Fruit fly (Drosophila melanogaster) whole organism, pupa: ENCODE results near the gene Cad88C.

Experiments
- CG12605 ChIP-seq: fragments of 200-800 bp; sonication (Bioruptor generic); IDR thresholded peaks from 2 replicates; pipeline ENCODE4 v1.3.6; 2022; ENCODE audit warnings: missing biosample characterization, missing genetic modification characterization
- CG14655 ChIP-seq: fragments of 200-800 bp; sonication (Bioruptor generic); optimal IDR thresholded peaks from 3 replicates; lab custom pipeline; 2017; ENCODE audit warnings: mild to moderate bottlenecking, missing biosample characterization, missing genetic modification reagents, missing genetic modification characterization
- CG32121 ChIP-seq: fragments of 200-800 bp; sonication (Bioruptor generic); IDR thresholded peaks from 2 replicates; pipeline ENCODE4 v1.3.6; 2022; ENCODE audit warnings: missing biosample characterization, missing genetic modification characterization
- CG4496 ChIP-seq: fragments of 200-800 bp; sonication (Bioruptor generic); IDR thresholded peaks from 3 replicates; pipeline ENCODE4 v1.3.6; 2022; ENCODE audit warnings: missing biosample characterization, missing genetic modification characterization
- CG8159 ChIP-seq: fragments of 200-800 bp; sonication (Bioruptor generic); optimal IDR thresholded peaks from 3 replicates; lab custom pipeline; 2018; ENCODE audit warnings: missing biosample characterization, mild to moderate bottlenecking, missing genetic modification characterization, moderate library complexity
- CG9948 ChIP-seq: fragments of 200-800 bp; sonication (Bioruptor generic); optimal IDR thresholded peaks from 2 replicates; lab custom pipeline; 2018; ENCODE audit warnings: missing biosample characterization, mild to moderate bottlenecking, missing genetic modification characterization, moderate library complexity
- D1 ChIP-seq: fragments of 200-800 bp; sonication (Bioruptor generic); optimal IDR thresholded peaks from 2 replicates; lab custom pipeline; 2018; ENCODE audit warnings: missing biosample characterization, mild to moderate bottlenecking, missing genetic modification characterization, moderate library complexity
- EcR ChIP-seq: fragments of 200-800 bp; sonication (Bioruptor generic); optimal IDR thresholded peaks from 3 replicates; lab custom pipeline; 2019; ENCODE audit warnings: missing biosample characterization, missing genetic modification characterization, mild to moderate bottlenecking, moderate library complexity, missing genetic modification reagents
- Pif1B ChIP-seq: fragments of 200-800 bp; sonication (Bioruptor generic); optimal IDR thresholded peaks from 3 replicates; lab custom pipeline; 2016; ENCODE audit warnings: missing biosample characterization, missing genetic modification characterization
- fd96Ca ChIP-seq: fragments of 200-800 bp; sonication (Bioruptor generic); IDR thresholded peaks from 3 replicates; pipeline ENCODE4 v1.3.6; 2022; ENCODE audit warnings: missing biosample characterization, missing genetic modification characterization
- gl ChIP-seq: fragments of 200-800 bp; sonication (Bioruptor generic); optimal IDR thresholded peaks from 2 replicates; lab custom pipeline; 2018; ENCODE audit warnings: missing biosample characterization, mild to moderate bottlenecking, missing genetic modification characterization
- rn ChIP-seq: fragments of 200-800 bp; sonication (Bioruptor generic); IDR thresholded peaks from 2 replicates; pipeline ENCODE4 v1.3.6; 2022; ENCODE audit warnings: missing biosample characterization, missing genetic modification characterization

- no peak for TF ChIP-seq Pif1B (GFP tag; lab: Kevin White, UChicago)
- TF ChIP-seq CG9948 (tag; lab: Kevin White, UChicago), result no peak
- TF ChIP-seq CG8159 (tag; lab: Kevin White, UChicago), result no peak
- TF ChIP-seq rn (GFP tag; lab: Robert Waterston, UW), result no peak
- TF ChIP-seq EcR (GFP tag; lab: Kevin White, UChicago), result no peak
- no peak for TF ChIP-seq fd96Ca (GFP tag; lab: Robert Waterston, UW)
- TF ChIP-seq CG32121 (GFP tag; lab: Robert Waterston, UW), result no peak
- no peak for TF ChIP-seq CG12605 (GFP tag; lab: Robert Waterston, UW)
- TF ChIP-seq CG4496 (GFP tag; lab: Robert Waterston, UW), result no peak
- TF ChIP-seq gl (tag; lab: Kevin White, UChicago), result no peak
- TF ChIP-seq D1 (tag; lab: Kevin White, UChicago), result no peak
- no peak for TF ChIP-seq CG14655 (GFP tag; lab: Kevin White, UChicago)
These were observed 22.1 kb downstream of the Cad88C start for dm6 chr3R:14652301-14652880.
